Fruit fly (Drosophila melanogaster): ENCODE measurements around the gene Ilp4.

dm6 chr3L:9768385-9768784 lies 35.7 kb downstream of the Ilp4 start:
- TF ChIP-seq Blimp-1 (GFP tag; optimal IDR thresholded peaks at IDR 0.05) (no peak), ss (GFP tag; optimal IDR thresholded peaks at IDR 0.05) (no peak), Gug (GFP tag; IDR thresholded peaks at IDR 0.05) (no peak), net (GFP tag; optimal IDR thresholded peaks at IDR 0.05) (no peak), CG8319 (GFP tag; optimal IDR thresholded peaks at IDR 0.05) (no peak), Ets96B (tag; optimal IDR thresholded peaks at IDR 0.05) (no peak), Eip93F (GFP tag; optimal IDR thresholded peaks at IDR 0.05) (no peak), Met (GFP tag; optimal IDR thresholded peaks at IDR 0.05) (no peak), dsx (GFP tag; optimal IDR thresholded peaks at IDR 0.05; ENCODE audit: poor library complexity, severe bottlenecking) (no peak), fd59A (GFP tag; optimal IDR thresholded peaks at IDR 0.05) (no peak), lz (GFP tag; optimal IDR thresholded peaks at IDR 0.05) (no peak)

All from whole organism, prepupa.